Fruit fly (Drosophila melanogaster): ENCODE measurements around the gene CkIalpha.
A peak's percentile ranks its signal among the peaks of the same experiment; 100 is the strongest.

Gene CkIalpha

dm6 chrX:12675798-12676553 is 22.6 kb downstream of the CkIalpha start (continued):
- TF ChIP-seq wor (GFP tag; IDR thresholded peaks at IDR 0.05): no peak
- no peak for TF ChIP-seq HHEX (GFP tag; optimal IDR thresholded peaks at IDR 0.05)
- TF ChIP-seq cas (GFP tag; IDR thresholded peaks at IDR 0.05): no peak
- TF ChIP-seq Camta (GFP tag; optimal IDR thresholded peaks at IDR 0.05): no peak
- TF ChIP-seq unc-4 (GFP tag; IDR thresholded peaks at IDR 0.05; ENCODE audit: partially characterized antibody): no peak
- TF ChIP-seq CG7928 (GFP tag; optimal IDR thresholded peaks at IDR 0.05): no peak
- no peak for TF ChIP-seq CG17359 (tag; optimal IDR thresholded peaks at IDR 0.05)
- TF ChIP-seq CG1647 (GFP tag; optimal IDR thresholded peaks at IDR 0.05): no peak
- peak in 1 of 2 experiments; percentile 26 for TF ChIP-seq bsh (GFP tag; optimal IDR thresholded peaks at IDR 0.05)
- TF ChIP-seq unpg (GFP tag; optimal IDR thresholded peaks at IDR 0.05): peak; percentile 15
- no peak for TF ChIP-seq Abd-B (GFP tag; optimal IDR thresholded peaks at IDR 0.05)
- TF ChIP-seq CG17361 (GFP tag; IDR thresholded peaks at IDR 0.05): peak; percentile 36; the same call in 1 of the 3 replicates
- no peak; the same call in 1 of the 2 replicates for TF ChIP-seq CG31441 (GFP tag; IDR thresholded peaks at IDR 0.05)
- TF ChIP-seq hkb (optimal IDR thresholded peaks at IDR 0.05): no peak
- 0 out of 2 replicates have a peak, but pooled peaks have one; percentile 11 for TF ChIP-seq hkb (GFP tag; IDR thresholded peaks at IDR 0.05)
- TF ChIP-seq dm (GFP tag; optimal IDR thresholded peaks at IDR 0.05): no peak
- TF ChIP-seq D (optimal IDR thresholded peaks at IDR 0.05): no peak
- TF ChIP-seq D (GFP tag; optimal IDR thresholded peaks at IDR 0.05): no peak
- no peak for TF ChIP-seq al (GFP tag; IDR thresholded peaks at IDR 0.05)
- no peak for TF ChIP-seq fd102C (GFP tag; optimal IDR thresholded peaks at IDR 0.05)
- no peak for TF ChIP-seq CG6654 (GFP tag; optimal IDR thresholded peaks at IDR 0.05)
- TF ChIP-seq hbn (GFP tag; IDR thresholded peaks at IDR 0.05; ENCODE audit: partially characterized antibody): no peak
- TF ChIP-seq psq (GFP tag; optimal IDR thresholded peaks at IDR 0.05): no peak
- TF ChIP-seq CG34422 (GFP tag; IDR thresholded peaks at IDR 0.05): no peak
- TF ChIP-seq Gug (GFP tag; IDR thresholded peaks at IDR 0.05): no peak
- TF ChIP-seq CG18764 (GFP tag; optimal IDR thresholded peaks at IDR 0.05): no peak
- no peak for TF ChIP-seq Scr (GFP tag; IDR thresholded peaks at IDR 0.05; ENCODE audit: partially characterized antibody)
- no peak for TF ChIP-seq CG9797 (GFP tag; optimal IDR thresholded peaks at IDR 0.05)
- TF ChIP-seq CG2678 (tag; optimal IDR thresholded peaks at IDR 0.05): peak; percentile 26
- no peak; the same call in 1 of the 2 replicates for TF ChIP-seq Xrp1 (GFP tag; IDR thresholded peaks at IDR 0.05)
- TF ChIP-seq CG8281 (tag; optimal IDR thresholded peaks at IDR 0.05): no peak
- TF ChIP-seq wek (GFP tag; optimal IDR thresholded peaks at IDR 0.05): no peak
- peak; percentile 29 for TF ChIP-seq CG7556 (GFP tag; optimal IDR thresholded peaks at IDR 0.05)
- TF ChIP-seq CG1832 (GFP tag; optimal IDR thresholded peaks at IDR 0.05): no peak
- TF ChIP-seq PHDP (tag; optimal IDR thresholded peaks at IDR 0.05): peak; percentile 20
- TF ChIP-seq h (optimal IDR thresholded peaks at IDR 0.05): no peak
- peak in 1 of 2 experiments; percentile 26 for TF ChIP-seq Pdp1 (GFP tag; optimal IDR thresholded peaks at IDR 0.05)
- no peak for TF ChIP-seq lmd (GFP tag; IDR thresholded peaks at IDR 0.05)
- TF ChIP-seq zf30C (GFP tag; optimal IDR thresholded peaks at IDR 0.05): no peak
- TF ChIP-seq CG12219 (GFP tag; optimal IDR thresholded peaks at IDR 0.05): no peak
- no peak for TF ChIP-seq CG13123 (GFP tag; optimal IDR thresholded peaks at IDR 0.05)
- TF ChIP-seq CG32767 (GFP tag; IDR thresholded peaks at IDR 0.05): no peak
- TF ChIP-seq CG14965 (GFP tag; optimal IDR thresholded peaks at IDR 0.05; ENCODE audit: borderline replicate concordance): no peak
- no peak for TF ChIP-seq NK7.1 (GFP tag; optimal IDR thresholded peaks at IDR 0.05)
- no peak for TF ChIP-seq MESR4 (GFP tag; optimal IDR thresholded peaks at IDR 0.05)
- TF ChIP-seq cwo (GFP tag; optimal IDR thresholded peaks at IDR 0.05): no peak
- TF ChIP-seq zfh1 (GFP tag; IDR thresholded peaks at IDR 0.05): no peak
- TF ChIP-seq CG6272 (GFP tag; IDR thresholded peaks at IDR 0.05): no peak
- peak; percentile 0 for TF ChIP-seq Sox102F (GFP tag; optimal IDR thresholded peaks at IDR 0.05)
- TF ChIP-seq tgo (GFP tag; IDR thresholded peaks at IDR 0.05): no peak

Measured in whole organism, embryonic.